Fruit fly (Drosophila melanogaster) whole organism, embryonic: ENCODE measurements around the gene CG31740.
A peak's percentile ranks its signal among the peaks of the same experiment; 100 is the strongest.

Experiments used
- Atf3 ChIP-seq: fragments of 200-800 bp; sonication (Bioruptor generic); optimal IDR thresholded peaks from 3 replicates; lab custom pipeline; 2016; ENCODE audit warnings: missing biosample characterization, missing genetic modification characterization
- CG10321 ChIP-seq: fragments of 200-800 bp; sonication (Bioruptor generic); IDR thresholded peaks from 2 replicates; pipeline ENCODE4 v1.3.6; 2022; ENCODE audit warnings: missing biosample characterization, missing genetic modification characterization
- CG10431 ChIP-seq: fragments of 200-800 bp; sonication (Bioruptor generic); optimal IDR thresholded peaks from 3 replicates; lab custom pipeline; 2018; ENCODE audit warnings: missing biosample characterization, mild to moderate bottlenecking, missing genetic modification characterization
- CG11093 ChIP-seq: fragments of 200-800 bp; sonication (Bioruptor generic); IDR thresholded peaks from 3 replicates; pipeline ENCODE4 v1.3.6; 2022; ENCODE audit warnings: missing biosample characterization, missing genetic modification characterization
- CG11504 ChIP-seq: fragments of 200-800 bp; sonication (Bioruptor generic); optimal IDR thresholded peaks from 3 replicates; lab custom pipeline; 2019; ENCODE audit warnings: missing biosample characterization, mild to moderate bottlenecking, missing genetic modification characterization, moderate library complexity
- CG12104 ChIP-seq: fragments of 200-800 bp; sonication (Bioruptor generic); optimal IDR thresholded peaks from 3 replicates; lab custom pipeline; 2016; ENCODE audit warnings: missing biosample characterization, missing genetic modification characterization
- CG12219 ChIP-seq: fragments of 200-800 bp; sonication (Bioruptor generic); optimal IDR thresholded peaks from 3 replicates; lab custom pipeline; 2018; ENCODE audit warnings: missing biosample characterization, mild to moderate bottlenecking, missing genetic modification characterization
- CG12744 ChIP-seq: fragments of 200-800 bp; sonication (Bioruptor generic); optimal IDR thresholded peaks from 2 replicates; lab custom pipeline; 2016; ENCODE audit warnings: missing biosample characterization, missing genetic modification characterization
- CG14441 ChIP-seq: fragments of 200-800 bp; sonication (Bioruptor generic); IDR thresholded peaks from 2 replicates; pipeline ENCODE4 v1.3.6; 2022; ENCODE audit warnings: missing biosample characterization, missing genetic modification characterization
- CG14710 ChIP-seq: fragments of 200-800 bp; sonication (Bioruptor generic); optimal IDR thresholded peaks from 3 replicates; lab custom pipeline; 2019; ENCODE audit warnings: missing biosample characterization, mild to moderate bottlenecking, missing genetic modification characterization, moderate library complexity
- CG31224 ChIP-seq: fragments of 200-800 bp; sonication (Bioruptor generic); IDR thresholded peaks from 2 replicates; pipeline ENCODE4 v1.3.6; 2022; ENCODE audit warnings: missing biosample characterization, missing genetic modification characterization
- CG3281 ChIP-seq: fragments of 200-800 bp; sonication (Bioruptor generic); optimal IDR thresholded peaks from 3 replicates; lab custom pipeline; 2017; ENCODE audit warnings: missing biosample characterization, mild to moderate bottlenecking, missing genetic modification characterization
- CG6272 ChIP-seq: fragments of 200-800 bp; sonication (Bioruptor generic); IDR thresholded peaks from 2 replicates; pipeline ENCODE4 v1.3.6; 2022; ENCODE audit warnings: missing biosample characterization, missing genetic modification characterization
- CG7987 ChIP-seq: fragments of 200-800 bp; sonication (Bioruptor generic); optimal IDR thresholded peaks from 2 replicates; lab custom pipeline; 2018; ENCODE audit warnings: missing biosample characterization, mild to moderate bottlenecking, missing genetic modification characterization, moderate library complexity
- CG9727 ChIP-seq: fragments of 200-800 bp; sonication (Bioruptor generic); optimal IDR thresholded peaks from 3 replicates; lab custom pipeline; 2017; ENCODE audit warnings: missing biosample characterization, mild to moderate bottlenecking, missing genetic modification characterization
- CG9797 ChIP-seq: fragments of 200-800 bp; sonication (Bioruptor generic); optimal IDR thresholded peaks from 3 replicates; lab custom pipeline; 2018; ENCODE audit warnings: missing biosample characterization, mild to moderate bottlenecking, missing genetic modification characterization
- CHES-1-like ChIP-seq: fragments of 200-800 bp; sonication (Bioruptor generic); optimal IDR thresholded peaks from 2 replicates; lab custom pipeline; 2016; ENCODE audit warnings: missing biosample characterization, missing genetic modification characterization
- Dbx ChIP-seq: fragments of 200-800 bp; sonication (Bioruptor generic); IDR thresholded peaks from 3 replicates; pipeline ENCODE4 v1.3.6; 2022; ENCODE audit warnings: missing biosample characterization, missing genetic modification characterization
- Deaf1 ChIP-seq: fragments of 200-800 bp; optimal IDR thresholded peaks from 3 replicates; lab custom pipeline; 2019; ENCODE audit warnings: missing biosample characterization, mild to moderate bottlenecking, missing genetic modification characterization, moderate library complexity
- E2f1 ChIP-seq: fragments of 200-800 bp; sonication (Bioruptor generic); IDR thresholded peaks from 2 replicates; pipeline ENCODE4 v1.3.6; 2022; ENCODE audit warnings: missing biosample characterization, missing genetic modification characterization
- Gsc ChIP-seq: fragments of 200-800 bp; sonication (Bioruptor generic); IDR thresholded peaks from 2 replicates; pipeline ENCODE4 v1.3.6; 2022; ENCODE audit warnings: missing biosample characterization, missing genetic modification characterization
- Gug ChIP-seq: fragments of 200-800 bp; sonication (Bioruptor generic); IDR thresholded peaks from 4 replicates; pipeline ENCODE4 v1.3.6; 2022; ENCODE audit warnings: missing biosample characterization, missing genetic modification characterization
- Hmx ChIP-seq: fragments of 200-800 bp; sonication (Bioruptor generic); optimal IDR thresholded peaks from 2 replicates; lab custom pipeline; 2016; ENCODE audit warnings: missing biosample characterization, missing genetic modification characterization
- Lhr ChIP-seq: fragments of 200-800 bp; sonication (Bioruptor generic); optimal IDR thresholded peaks from 3 replicates; lab custom pipeline; 2017; ENCODE audit warnings: mild to moderate bottlenecking, missing biosample characterization, missing genetic modification reagents, missing genetic modification characterization
- MTF-1 ChIP-seq: fragments of 200-800 bp; sonication (Bioruptor generic); optimal IDR thresholded peaks from 2 replicates; lab custom pipeline; 2018; ENCODE audit warnings: missing biosample characterization, mild to moderate bottlenecking, missing genetic modification characterization, borderline replicate concordance
- Max ChIP-seq: fragments of 200-800 bp; sonication (Bioruptor generic); optimal IDR thresholded peaks from 2 replicates; lab custom pipeline; 2016; ENCODE audit warnings: missing biosample characterization, mild to moderate bottlenecking, missing genetic modification characterization
- Spps ChIP-seq: fragments of 200-800 bp; sonication (Bioruptor generic); optimal IDR thresholded peaks from 2 replicates; lab custom pipeline; 2018; ENCODE audit warnings: missing biosample characterization, mild to moderate bottlenecking, missing genetic modification characterization
- Ssrp ChIP-seq: fragments of 200-800 bp; sonication (Bioruptor generic); optimal IDR thresholded peaks from 2 replicates; lab custom pipeline; 2018; ENCODE audit warnings: missing biosample characterization, mild to moderate bottlenecking, missing genetic modification characterization, moderate library complexity
- Tbp ChIP-seq: fragments of >200 bp; optimal IDR thresholded peaks from 2 replicates; lab custom pipeline; 2018; ENCODE audit warnings: missing biosample characterization, missing genetic modification characterization
- Xrp1 ChIP-seq: fragments of 200-800 bp; sonication (Bioruptor generic); IDR thresholded peaks from 2 replicates; pipeline ENCODE4 v1.3.6; 2022; ENCODE audit warnings: missing biosample characterization, missing genetic modification characterization
- ato ChIP-seq: fragments of 200-800 bp; sonication (Bioruptor generic); IDR thresholded peaks from 2 replicates; pipeline ENCODE4 v1.3.6; 2022; ENCODE audit warnings: missing biosample characterization, missing genetic modification characterization; ENCODE audit not compliant: partially characterized antibody
- crp ChIP-seq, 2 experiments: fragments of 200-800 bp; sonication (Bioruptor generic); optimal IDR thresholded peaks; 2 replicates in 1 of 2; 3 replicates in 1 of 2; lab custom pipeline; 2017; ENCODE audit warnings: missing biosample characterization in 2 of 2, missing genetic modification characterization in 2 of 2, mild to moderate bottlenecking in 1 of 2, moderate library complexity in 1 of 2
- dmrt11E ChIP-seq: fragments of 200-800 bp; sonication (Bioruptor generic); optimal IDR thresholded peaks from 3 replicates; lab custom pipeline; 2018; ENCODE audit warnings: missing biosample characterization, mild to moderate bottlenecking, missing genetic modification characterization, moderate library complexity
- emc ChIP-seq: fragments of 200-800 bp; sonication (Bioruptor generic); optimal IDR thresholded peaks from 2 replicates; lab custom pipeline; 2016; ENCODE audit warnings: missing biosample characterization, missing genetic modification characterization
- en ChIP-seq: fragments of 200-800 bp; sonication (Bioruptor generic); optimal IDR thresholded peaks from 2 replicates; lab custom pipeline; 2016; ENCODE audit warnings: missing biosample characterization, missing genetic modification characterization
- eyg ChIP-seq: fragments of 200-800 bp; sonication (Bioruptor generic); optimal IDR thresholded peaks from 3 replicates; lab custom pipeline; 2016; ENCODE audit warnings: missing biosample characterization, missing genetic modification characterization
- gfzf ChIP-seq: fragments of 200-800 bp; sonication (Bioruptor generic); optimal IDR thresholded peaks from 2 replicates; lab custom pipeline; 2016; ENCODE audit warnings: missing biosample characterization, mild to moderate bottlenecking, missing genetic modification characterization, moderate library complexity
- grau ChIP-seq: fragments of 200-800 bp; optimal IDR thresholded peaks from 3 replicates; lab custom pipeline; 2019; ENCODE audit warnings: missing biosample characterization, mild to moderate bottlenecking, missing genetic modification characterization, moderate library complexity
- ind ChIP-seq: fragments of 200-800 bp; sonication (Bioruptor generic); optimal IDR thresholded peaks from 3 replicates; lab custom pipeline; 2016; ENCODE audit warnings: missing biosample characterization, missing genetic modification characterization
- ken ChIP-seq: fragments of 200-800 bp; sonication (Bioruptor generic); IDR thresholded peaks from 3 replicates; pipeline ENCODE4 v1.3.6; 2022; ENCODE audit warnings: missing biosample characterization, missing genetic modification characterization
- oc ChIP-seq: fragments of 200-800 bp; sonication (Bioruptor generic); optimal IDR thresholded peaks from 2 replicates; lab custom pipeline; 2018; ENCODE audit warnings: missing biosample characterization, mild to moderate bottlenecking, missing genetic modification characterization, moderate library complexity
- pros ChIP-seq: fragments of 200-800 bp; sonication (Bioruptor generic); optimal IDR thresholded peaks from 3 replicates; lab custom pipeline; 2019; ENCODE audit warnings: missing biosample characterization, mild to moderate bottlenecking, missing genetic modification characterization, moderate library complexity
- rib ChIP-seq: fragments of 200-800 bp; sonication (Bioruptor generic); IDR thresholded peaks from 2 replicates; pipeline ENCODE4 v1.3.6; 2022; ENCODE audit warnings: missing biosample characterization, missing genetic modification characterization
- sd ChIP-seq: fragments of 200-800 bp; sonication (Bioruptor generic); optimal IDR thresholded peaks from 3 replicates; lab custom pipeline; 2018; ENCODE audit warnings: missing biosample characterization, mild to moderate bottlenecking, missing genetic modification characterization, moderate library complexity
- stwl ChIP-seq: fragments of 200-800 bp; sonication (Bioruptor generic); optimal IDR thresholded peaks from 3 replicates; lab custom pipeline; 2018; ENCODE audit warnings: missing biosample characterization, mild to moderate bottlenecking, missing genetic modification characterization, moderate library complexity
- tap ChIP-seq: fragments of 200-800 bp; optimal IDR thresholded peaks from 3 replicates; lab custom pipeline; 2019; ENCODE audit warnings: missing biosample characterization, mild to moderate bottlenecking, missing genetic modification characterization, moderate library complexity
- tll ChIP-seq, 2 experiments: fragments of 200-800 bp in 1 of 2; fragments of >200 bp in 1 of 2; sonication (Bioruptor generic) in 1 of 2; optimal IDR thresholded peaks; 2 replicates each; lab custom pipeline; 2017 to 2019; ENCODE audit warnings: missing biosample characterization in 2 of 2, missing genetic modification characterization in 2 of 2, mild to moderate bottlenecking in 1 of 2, moderate library complexity in 1 of 2
- toy ChIP-seq: fragments of 200-800 bp; sonication (Bioruptor generic); IDR thresholded peaks from 2 replicates; pipeline ENCODE4 v1.3.6; 2022; ENCODE audit warnings: missing biosample characterization, missing genetic modification characterization
- twi ChIP-seq: fragments of 200-800 bp; optimal IDR thresholded peaks from 2 replicates; lab custom pipeline; 2019; ENCODE audit warnings: missing biosample characterization, mild to moderate bottlenecking, missing genetic modification characterization, moderate library complexity
- zfh2 ChIP-seq: fragments of 200-800 bp; sonication (Bioruptor generic); optimal IDR thresholded peaks from 2 replicates; lab custom pipeline; 2016; ENCODE audit warnings: missing biosample characterization, missing genetic modification characterization

CG31740 gene

dm6 chr2L:17963071-17963567, 45.6 kb upstream of the CG31740 start, which contains the start of gene CG5674 (continued):
- TF ChIP-seq Gsc: no peak
- TF ChIP-seq zfh2 (GFP tag; lab: Kevin White, UChicago): peak; percentile 47
- no peak for TF ChIP-seq oc
- peak; percentile 82 for TF ChIP-seq Dbx
- TF ChIP-seq emc (GFP tag; lab: Kevin White, UChicago): no peak
- TF ChIP-seq ato (GFP tag; lab: Robert Waterston, UW): peak; percentile 89
- TF ChIP-seq Tbp (GFP tag; lab: Kevin White, UChicago): no peak
- peak; percentile 39 for TF ChIP-seq eyg
- peak; percentile 34 for TF ChIP-seq CG9797 (GFP tag; lab: Kevin White, UChicago)
- TF ChIP-seq CG12744 (GFP tag; lab: Kevin White, UChicago): no peak
- peak; percentile 10; the same call in 1 of the 2 replicates for TF ChIP-seq CG10321
- TF ChIP-seq CG31224 (GFP tag; lab: Robert Waterston, UW): peak; percentile 24; the same call in 1 of the 2 replicates
- peak; percentile 94 for TF ChIP-seq sd (tag; lab: Kevin White, UChicago)
- TF ChIP-seq CG3281 (GFP tag; lab: Kevin White, UChicago): no peak
- TF ChIP-seq Max: no peak
- TF ChIP-seq stwl (tag; lab: Kevin White, UChicago): peak; percentile 96
- TF ChIP-seq rib: no peak
- no peak for TF ChIP-seq dmrt11E (tag; lab: Kevin White, UChicago)
- TF ChIP-seq toy (GFP tag; lab: Robert Waterston, UW): no peak
- no peak for TF ChIP-seq CG10431 (GFP tag; lab: Kevin White, UChicago)
- no peak for TF ChIP-seq Ssrp (tag; lab: Kevin White, UChicago)
- TF ChIP-seq Gug (GFP tag; lab: Robert Waterston, UW): peak; percentile 44; the same call in 3 of the 4 replicates
- no peak for TF ChIP-seq twi (tag; lab: Kevin White, UChicago)
- peak; percentile 35 for TF ChIP-seq Atf3 (GFP tag; lab: Kevin White, UChicago)
- no peak for TF ChIP-seq en (GFP tag; lab: Kevin White, UChicago)
- no peak for TF ChIP-seq CG14710 (tag; lab: Kevin White, UChicago)
- TF ChIP-seq Hmx (GFP tag; lab: Kevin White, UChicago): no peak
- TF ChIP-seq tap (tag; lab: Kevin White, UChicago): no peak
- TF ChIP-seq pros (GFP tag; lab: Kevin White, UChicago): no peak
- TF ChIP-seq Xrp1 (GFP tag; lab: Robert Waterston, UW): peak; percentile 60
- peak; percentile 67; the same call in 2 of the 3 replicates for TF ChIP-seq ken (GFP tag; lab: Robert Waterston, UW)
- no peak for TF ChIP-seq CG11093 (GFP tag; lab: Robert Waterston, UW)
- no peak for TF ChIP-seq CG7987 (GFP tag; lab: Kevin White, UChicago)
- peak; percentile 59 for TF ChIP-seq CG11504 (tag; lab: Kevin White, UChicago)
- peak; percentile 38 for TF ChIP-seq CG9727 (GFP tag; lab: Kevin White, UChicago)
- TF ChIP-seq ind (GFP tag; lab: Kevin White, UChicago): no peak
- TF ChIP-seq Deaf1 (tag; lab: Kevin White, UChicago): no peak
- TF ChIP-seq grau (tag; lab: Kevin White, UChicago): no peak
- peak; percentile 56 for TF ChIP-seq gfzf (GFP tag; lab: Kevin White, UChicago)
- 0 out of 2 replicates have a peak, but pooled peaks have one; percentile 12 for TF ChIP-seq CG6272
- TF ChIP-seq CHES-1-like (GFP tag; lab: Kevin White, UChicago): peak; percentile 80
- no peak for TF ChIP-seq Spps
- TF ChIP-seq MTF-1: no peak
- TF ChIP-seq CG12104 (GFP tag; lab: Kevin White, UChicago): no peak
- TF ChIP-seq E2f1 (GFP tag; lab: Robert Waterston, UW): peak; percentile 57; the same call in 1 of the 2 replicates
- TF ChIP-seq CG12219 (GFP tag; lab: Kevin White, UChicago): no peak
- no peak for TF ChIP-seq tll (GFP tag; optimal IDR thresholded peaks at IDR 0.05; lab: Kevin White, UChicago)
- peak in 1 of 2 experiments; percentile 26 for TF ChIP-seq crp (GFP tag; optimal IDR thresholded peaks at IDR 0.05; lab: Kevin White, UChicago)
- TF ChIP-seq CG14441 (GFP tag; lab: Robert Waterston, UW): peak; percentile 52
- TF ChIP-seq Lhr: peak; percentile 92
